Fruit fly (Drosophila melanogaster) Kc167 (cell line): ENCODE data around the gene betaNACtes1.

Source experiments
- Myc ChIP-seq: fragments of >200 bp; optimal IDR thresholded peaks from 2 replicates; lab custom pipeline; 2017; ENCODE audit warnings: missing external identifiers
- Sin3A ChIP-seq: fragments of >200 bp; optimal IDR thresholded peaks from 2 replicates; lab custom pipeline; 2018; ENCODE audit warnings: missing external identifiers
- h ChIP-seq: fragments of >200 bp; optimal IDR thresholded peaks from 3 replicates; lab custom pipeline; 2018; ENCODE audit warnings: missing external identifiers
- psq ChIP-seq: fragments of >200 bp; optimal IDR thresholded peaks from 2 replicates; lab custom pipeline; 2017; ENCODE audit warnings: missing external identifiers

dm6 chrX:14174456-14174855, 2.0 kb upstream of the betaNACtes1 start, which contains the start of gene CG1368:
- no peak for TF ChIP-seq Sin3A (lab: Kevin White, UChicago)
- no peak for TF ChIP-seq psq (lab: Kevin White, UChicago)
- TF ChIP-seq Myc (lab: Kevin White, UChicago) = no peak
- TF ChIP-seq h (lab: Kevin White, UChicago) = no peak
